Worm (Caenorhabditis elegans) whole organism, L3 larva: ENCODE measurements around the gene nsph-1.1.

Source experiments
- daf-12 ChIP-seq: fragments of 150-350 bp; optimal IDR thresholded peaks from 2 replicates; lab custom pipeline; 2014; ENCODE audit warnings: missing biosample characterization, missing genetic modification reagents, missing genetic modification characterization
- elt-2 ChIP-seq: sonication (generic microtip); optimal IDR thresholded peaks from 2 replicates; lab custom pipeline; 2016; ENCODE audit warnings: missing genetic modification reagents, mild to moderate bottlenecking, missing genetic modification characterization, missing compliant biosample characterization

ce11 chrII:8808482-8808881 lies 41.9 kb downstream of the nsph-1.1 start, which contains the start of gene F07H5.10:
- TF ChIP-seq elt-2 (tag; lab: Kevin White, UChicago) (no peak), daf-12 (tag; lab: Kevin White, UChicago) (no peak)
